Worm (Caenorhabditis elegans): ENCODE results near the gene F42C5.6.

ce11 chrIV:7309678-7310077 is 804 bp upstream of the F42C5.6 start:
- TF ChIP-seq ceh-14 (tag; optimal IDR thresholded peaks at IDR 0.05) (no peak), T23F11.4 (GFP tag; optimal IDR thresholded peaks at IDR 0.05) (no peak), dmd-4 (tag; optimal IDR thresholded peaks at IDR 0.05; ENCODE audit: borderline replicate concordance) (no peak), hlh-15 (tag; optimal IDR thresholded peaks at IDR 0.05) (no peak), nhr-11 (tag; optimal IDR thresholded peaks at IDR 0.05) (no peak), ceh-34 (tag; optimal IDR thresholded peaks at IDR 0.05) (no peak), ttx-3 (tag; optimal IDR thresholded peaks at IDR 0.05) (no peak), rnt-1 (tag; optimal IDR thresholded peaks at IDR 0.05) (no peak)
